Fruit fly (Drosophila melanogaster) S2 (cell line): ENCODE measurements around the gene mRpL51.

Experiments
- CG8478 ChIP-seq: fragments of >200 bp; optimal IDR thresholded peaks from 2 replicates; lab custom pipeline; 2018
- CTCF ChIP-seq, 2 experiments: fragments of >200 bp; optimal IDR thresholded peaks; 2 replicates each; lab custom pipeline; 2018

The mRpL51 gene

dm6 chr2L:8517256-8517694 lies at the start of gene mRpL51, which contains the start of gene Uba4:
Gene mRpL51 (minus strand): TSS chr2L:8517380.
Gene Uba4 (plus strand): TSS chr2L:8517411.
- TF ChIP-seq CG8478 (lab: Kevin White, UChicago) (no peak), CTCF (optimal IDR thresholded peaks at IDR 0.05; lab: Kevin White, UChicago) (no peak)

dm6 chr2L:8556207-8556606 lies 39.0 kb upstream of the mRpL51 start:
- TF ChIP-seq CTCF (optimal IDR thresholded peaks at IDR 0.05; lab: Kevin White, UChicago): no peak
- no peak for TF ChIP-seq CG8478 (lab: Kevin White, UChicago)

DNA sequence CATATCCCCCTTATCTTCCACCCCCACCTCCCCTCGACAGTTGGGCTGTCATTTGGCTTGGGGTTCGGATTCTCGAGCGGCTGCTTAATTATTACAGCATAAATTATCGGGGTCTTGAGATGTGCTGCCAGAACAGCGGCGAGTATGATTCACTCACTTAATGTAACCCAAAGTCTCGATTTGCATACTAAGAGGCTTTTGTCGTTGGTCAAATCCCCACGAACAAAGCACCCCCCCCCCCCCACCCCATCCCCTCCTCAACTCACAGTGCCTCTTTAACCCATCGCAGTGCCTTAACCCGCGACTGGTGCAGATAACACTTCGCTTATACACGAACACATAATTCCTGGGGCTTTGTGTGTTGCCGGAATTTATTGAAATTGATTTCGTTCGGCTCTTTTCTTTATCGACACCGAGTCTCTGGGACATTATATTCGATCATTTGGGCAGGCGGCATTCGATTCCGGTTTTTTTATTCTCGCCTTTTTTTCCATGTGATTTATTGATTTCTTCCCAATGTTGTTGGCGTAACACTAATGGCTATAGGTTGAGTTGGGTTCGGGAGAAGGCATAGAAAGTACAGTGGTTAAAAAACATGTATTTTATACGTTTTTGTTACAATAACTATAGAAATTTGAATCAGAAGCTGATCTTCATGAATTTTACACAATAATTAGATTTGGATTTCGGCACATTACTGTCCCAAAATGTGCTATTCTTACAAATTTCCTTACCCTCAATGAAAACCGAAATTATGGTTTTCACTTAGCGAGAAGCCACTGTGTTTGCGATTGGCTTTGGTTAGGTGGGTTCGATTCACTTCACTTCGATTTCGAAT lies 36.8 kb upstream of the mRpL51 start:
- TF ChIP-seq CG8478 (lab: Kevin White, UChicago) (no peak), CTCF (optimal IDR thresholded peaks at IDR 0.05; lab: Kevin White, UChicago) (no peak)

DNA sequence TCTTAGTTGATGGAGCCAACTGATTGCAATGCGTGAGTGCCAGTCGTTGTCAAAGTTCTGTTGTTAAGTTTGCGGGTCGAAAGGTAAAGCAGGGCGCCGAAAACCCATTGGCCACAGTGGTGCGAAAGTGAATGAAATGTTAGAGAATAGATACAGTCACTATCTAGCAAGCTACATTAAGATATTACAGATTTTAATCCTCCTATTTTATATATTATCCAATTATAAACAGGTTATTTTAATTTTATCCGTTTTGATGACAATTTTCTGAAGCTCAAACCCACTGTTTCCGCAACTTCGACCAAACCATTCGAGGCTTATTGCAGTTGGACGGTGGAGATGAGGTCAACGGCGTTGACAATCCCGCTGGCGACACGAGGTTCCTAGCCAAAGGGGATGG lies 35.3 kb upstream of the mRpL51 start:
- TF ChIP-seq CTCF (optimal IDR thresholded peaks at IDR 0.05; lab: Kevin White, UChicago): no peak
- no peak for TF ChIP-seq CG8478 (lab: Kevin White, UChicago)

dm6 chr2L:8548118-8548517 lies 30.9 kb upstream of the mRpL51 start:
- TF ChIP-seq CG8478 (lab: Kevin White, UChicago): no peak
- no peak for TF ChIP-seq CTCF (optimal IDR thresholded peaks at IDR 0.05; lab: Kevin White, UChicago)

DNA sequence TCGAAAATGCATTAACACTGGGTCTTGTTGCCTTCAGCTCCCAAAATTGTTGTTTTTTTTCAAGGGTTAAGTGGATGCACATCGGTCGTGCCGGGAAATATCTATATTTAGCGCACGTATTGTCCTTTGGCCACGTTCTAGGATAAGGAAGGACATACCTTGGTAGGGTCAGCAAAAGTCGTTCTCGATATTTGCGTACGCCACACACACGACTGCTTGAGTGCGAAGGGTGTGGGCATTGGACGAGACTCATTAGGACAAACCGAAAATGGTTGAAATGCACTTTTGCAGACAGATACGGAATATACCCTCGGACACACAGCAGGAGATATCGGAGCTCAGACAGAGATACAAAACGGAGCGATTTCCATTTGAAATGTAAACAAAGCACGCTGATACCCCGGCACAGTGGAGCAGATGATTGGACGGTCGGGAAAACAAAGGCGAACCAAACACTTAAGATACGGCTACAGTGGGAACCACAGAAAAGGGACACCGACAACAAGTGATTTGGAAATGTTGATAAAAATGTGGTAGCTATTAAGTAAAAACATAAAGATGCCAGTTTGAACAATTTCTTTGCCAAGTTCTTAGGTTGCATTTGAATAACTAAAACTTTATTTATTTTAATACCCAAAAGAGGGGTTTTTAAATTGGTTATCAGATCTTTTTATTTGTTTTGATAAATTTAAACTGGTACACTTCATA lies 28.4 kb upstream of the mRpL51 start:
- TF ChIP-seq CG8478 (lab: Kevin White, UChicago) (no peak), CTCF (optimal IDR thresholded peaks at IDR 0.05; lab: Kevin White, UChicago) (no peak)

DNA sequence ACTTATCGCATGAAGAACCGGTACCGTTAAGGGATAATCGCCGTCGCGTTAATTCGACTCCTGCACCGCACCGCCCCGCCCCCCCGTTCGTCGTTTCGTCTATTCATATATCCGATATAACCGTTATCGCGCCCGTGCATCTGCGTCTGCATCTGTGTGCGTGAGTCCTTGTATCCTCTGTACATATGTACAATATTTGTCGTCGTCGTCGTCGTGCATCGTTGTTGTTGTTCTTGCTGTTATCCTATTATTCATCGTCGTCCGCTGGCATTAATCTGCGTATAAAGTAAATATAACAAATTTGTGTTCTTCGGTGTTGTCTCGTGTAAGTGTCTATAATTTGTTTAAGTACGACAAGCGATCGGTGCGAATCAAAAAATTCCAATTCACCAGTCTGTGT lies 27.5 kb upstream of the mRpL51 start:
- TF ChIP-seq CTCF (optimal IDR thresholded peaks at IDR 0.05; lab: Kevin White, UChicago) (no peak), CG8478 (lab: Kevin White, UChicago) (no peak)

dm6 chr2L:8543731-8544359 lies 26.7 kb upstream of the mRpL51 start:
- no peak for TF ChIP-seq CG8478 (lab: Kevin White, UChicago)

DNA sequence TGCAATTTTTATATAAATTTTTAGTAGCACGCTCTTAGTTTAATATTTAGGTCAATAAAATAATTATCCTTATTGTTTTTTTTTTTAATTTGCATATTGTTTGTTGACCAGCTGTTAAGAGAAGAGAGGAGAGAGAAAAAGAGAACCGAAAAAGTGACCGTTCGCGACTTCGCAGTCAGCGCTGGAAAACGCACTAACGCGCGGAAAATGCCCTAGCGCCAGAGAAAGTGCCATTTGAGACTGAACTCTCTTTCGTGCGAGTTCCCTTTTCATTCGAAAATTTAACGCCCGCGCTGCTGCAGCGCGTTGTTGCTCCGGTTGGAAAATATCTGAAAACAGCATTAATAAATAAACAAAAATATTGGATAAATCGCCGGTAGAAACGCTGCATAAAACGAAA lies 25.9 kb upstream of the mRpL51 start:
- TF ChIP-seq CTCF (optimal IDR thresholded peaks at IDR 0.05; lab: Kevin White, UChicago): peak in 1 of 2 experiments; percentile 18
- no peak for TF ChIP-seq CG8478 (lab: Kevin White, UChicago)

dm6 chr2L:8542639-8543038 lies 25.5 kb upstream of the mRpL51 start:
- TF ChIP-seq CG8478 (lab: Kevin White, UChicago): no peak
- no peak for TF ChIP-seq CTCF (optimal IDR thresholded peaks at IDR 0.05; lab: Kevin White, UChicago)

DNA sequence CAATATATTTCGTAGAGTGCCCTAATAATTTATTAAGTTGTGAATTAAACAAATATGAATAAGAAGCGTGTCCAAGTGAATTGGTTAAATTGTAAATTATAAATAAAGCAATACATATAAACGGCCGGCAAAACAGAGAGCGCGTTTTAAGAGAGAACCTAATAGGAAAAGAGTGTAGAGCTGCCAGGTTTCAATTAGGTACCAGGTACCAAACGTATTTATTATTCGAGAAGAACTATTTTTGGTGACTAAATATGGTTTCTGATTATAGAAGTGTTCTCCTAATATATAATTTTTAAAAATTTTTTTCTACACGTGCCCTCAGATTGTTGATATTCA lies 25.0 kb upstream of the mRpL51 start:
- no peak for TF ChIP-seq CTCF (optimal IDR thresholded peaks at IDR 0.05; lab: Kevin White, UChicago)
- no peak for TF ChIP-seq CG8478 (lab: Kevin White, UChicago)

- TF ChIP-seq CTCF (optimal IDR thresholded peaks at IDR 0.05; lab: Kevin White, UChicago) (peak in 1 of 2 experiments; percentile 36), CG8478 (lab: Kevin White, UChicago) (no peak)
These were observed 24.5 kb upstream of the mRpL51 start, which contains the start of gene Sema1a for dm6 chr2L:8541469-8542233. Gene Sema1a (plus strand): TSS chr2L:8542147.

- TF ChIP-seq CTCF (optimal IDR thresholded peaks at IDR 0.05; lab: Kevin White, UChicago) (no peak), CG8478 (lab: Kevin White, UChicago) (no peak)
These were observed 21.4 kb upstream of the mRpL51 start for dm6 chr2L:8538449-8539050.
